Worm (Caenorhabditis elegans) whole organism, mixed stage, embryonic: Measurements from ENCODE around the gene hira-1.

Experiments used
- M03D4.4 ChIP-seq: sonication (generic microtip); optimal IDR thresholded peaks from 2 replicates; lab custom pipeline; 2017; ENCODE audit warnings: mild to moderate bottlenecking, missing genetic modification characterization, missing compliant biosample characterization
- bed-3 ChIP-seq: fragments of 200-800 bp; sonication (Bioruptor generic); optimal IDR thresholded peaks from 3 replicates; lab custom pipeline; 2018; ENCODE audit warnings: mild to moderate bottlenecking, missing genetic modification characterization, moderate library complexity, missing compliant biosample characterization
- blmp-1 ChIP-seq: fragments of 150-350 bp; optimal IDR thresholded peaks from 2 replicates; lab custom pipeline; 2014; ENCODE audit warnings: missing biosample characterization, missing genetic modification characterization
- ceh-39 ChIP-seq: fragments of 150-350 bp; optimal IDR thresholded peaks from 2 replicates; lab custom pipeline; 2014; ENCODE audit warnings: missing biosample characterization, missing genetic modification characterization
- ceh-43 ChIP-seq: fragments of 200-800 bp; sonication (Bioruptor generic); optimal IDR thresholded peaks from 2 replicates; lab custom pipeline; 2018; ENCODE audit warnings: mild to moderate bottlenecking, missing genetic modification characterization, moderate library complexity, missing compliant biosample characterization
- ceh-83 ChIP-seq: fragments of 200-800 bp; sonication (Bioruptor generic); optimal IDR thresholded peaks from 2 replicates; lab custom pipeline; 2018; ENCODE audit warnings: mild to moderate bottlenecking, missing genetic modification characterization, missing compliant biosample characterization
- ces-1 ChIP-seq: fragments of 150-350 bp; optimal IDR thresholded peaks from 2 replicates; lab custom pipeline; 2014; ENCODE audit warnings: missing biosample characterization, missing genetic modification reagents, missing genetic modification characterization
- cnd-1 ChIP-seq: fragments of 200-800 bp; sonication (Bioruptor generic); optimal IDR thresholded peaks from 2 replicates; lab custom pipeline; 2018; ENCODE audit warnings: mild to moderate bottlenecking, missing genetic modification characterization, missing compliant biosample characterization
- drap-1 ChIP-seq: fragments of 200-800 bp; sonication (Bioruptor generic); optimal IDR thresholded peaks from 3 replicates; lab custom pipeline; 2018; ENCODE audit warnings: mild to moderate bottlenecking, missing genetic modification characterization, missing compliant biosample characterization
- elt-1 ChIP-seq: sonication (generic microtip); optimal IDR thresholded peaks from 2 replicates; lab custom pipeline; 2017; ENCODE audit warnings: missing genetic modification characterization, mild to moderate bottlenecking, missing compliant biosample characterization, antibody characterized with exemption, moderate library complexity, borderline replicate concordance; ENCODE audit not compliant: insufficient read depth
- elt-3 ChIP-seq: fragments of 150-350 bp; optimal IDR thresholded peaks from 2 replicates; lab custom pipeline; 2014; ENCODE audit warnings: missing biosample characterization, missing genetic modification characterization
- flh-1 ChIP-seq: fragments of 200-800 bp; sonication (Bioruptor generic); optimal IDR thresholded peaks from 2 replicates; lab custom pipeline; 2018; ENCODE audit warnings: mild to moderate bottlenecking, missing genetic modification characterization, moderate library complexity, missing compliant biosample characterization
- ham-2 ChIP-seq: fragments of 200-800 bp; sonication (Bioruptor generic); optimal IDR thresholded peaks from 2 replicates; lab custom pipeline; 2018; ENCODE audit warnings: mild to moderate bottlenecking, missing genetic modification characterization, missing compliant biosample characterization
- hlh-1 ChIP-seq: fragments of 150-350 bp; optimal IDR thresholded peaks from 2 replicates; lab custom pipeline; 2014; ENCODE audit warnings: missing biosample characterization, missing genetic modification reagents, missing genetic modification characterization
- lin-13 ChIP-seq: fragments of 150-350 bp; optimal IDR thresholded peaks from 2 replicates; lab custom pipeline; 2014; ENCODE audit warnings: missing biosample characterization, missing genetic modification characterization
- lin-32 ChIP-seq: fragments of 200-800 bp; sonication (Bioruptor generic); optimal IDR thresholded peaks from 2 replicates; lab custom pipeline; 2018; ENCODE audit warnings: mild to moderate bottlenecking, missing genetic modification characterization, missing compliant biosample characterization
- lsy-2 ChIP-seq: fragments of 150-350 bp; optimal IDR thresholded peaks from 2 replicates; lab custom pipeline; 2014; ENCODE audit warnings: missing biosample characterization, missing genetic modification characterization
- mab-5 ChIP-seq: fragments of 150-350 bp; optimal IDR thresholded peaks from 2 replicates; lab custom pipeline; 2014; ENCODE audit warnings: missing biosample characterization, missing genetic modification characterization
- mep-1 ChIP-seq: fragments of 150-350 bp; optimal IDR thresholded peaks from 2 replicates; lab custom pipeline; 2017; ENCODE audit warnings: missing biosample characterization, missing genetic modification reagents, missing genetic modification characterization, inconsistent platforms
- mls-2 ChIP-seq: sonication (generic microtip); optimal IDR thresholded peaks from 2 replicates; lab custom pipeline; 2016; ENCODE audit warnings: mild to moderate bottlenecking, missing genetic modification characterization, moderate library complexity, missing compliant biosample characterization
- nhr-12 ChIP-seq: fragments of 150-350 bp; optimal IDR thresholded peaks from 2 replicates; lab custom pipeline; 2014; ENCODE audit warnings: missing biosample characterization, missing genetic modification characterization
- nhr-2 ChIP-seq: fragments of 150-350 bp; optimal IDR thresholded peaks from 2 replicates; lab custom pipeline; 2014; ENCODE audit warnings: missing biosample characterization, missing genetic modification characterization
- nhr-237 ChIP-seq: fragments of 150-350 bp; optimal IDR thresholded peaks from 2 replicates; lab custom pipeline; 2014; ENCODE audit warnings: missing biosample characterization, missing genetic modification characterization
- nhr-28 ChIP-seq: fragments of 150-350 bp; optimal IDR thresholded peaks from 2 replicates; lab custom pipeline; 2014; ENCODE audit warnings: missing biosample characterization, missing genetic modification characterization
- nhr-76 ChIP-seq: sonication (generic microtip); optimal IDR thresholded peaks from 2 replicates; lab custom pipeline; 2017; ENCODE audit warnings: missing biosample characterization, missing genetic modification characterization
- pha-4 ChIP-seq: fragments of 150-350 bp; optimal IDR thresholded peaks from 2 replicates; lab custom pipeline; 2018; ENCODE audit warnings: missing biosample characterization, missing genetic modification reagents, missing genetic modification characterization
- sem-2 ChIP-seq: fragments of 200-800 bp; sonication (Bioruptor generic); optimal IDR thresholded peaks from 2 replicates; lab custom pipeline; 2018; ENCODE audit warnings: mild to moderate bottlenecking, missing genetic modification characterization, missing compliant biosample characterization
- snpc-4 ChIP-seq: fragments of 150-350 bp; optimal IDR thresholded peaks from 2 replicates; lab custom pipeline; 2014; ENCODE audit warnings: missing biosample characterization, missing genetic modification characterization
- sptf-1 ChIP-seq: sonication (generic microtip); optimal IDR thresholded peaks from 2 replicates; lab custom pipeline; 2017; ENCODE audit warnings: mild to moderate bottlenecking, missing genetic modification characterization, moderate library complexity, missing compliant biosample characterization
- tbx-8 ChIP-seq: fragments of 200-800 bp; sonication (Bioruptor generic); optimal IDR thresholded peaks from 2 replicates; lab custom pipeline; 2018; ENCODE audit warnings: mild to moderate bottlenecking, missing genetic modification characterization, moderate library complexity, missing compliant biosample characterization
- unc-120 ChIP-seq: sonication (generic microtip); optimal IDR thresholded peaks from 2 replicates; lab custom pipeline; 2017; ENCODE audit warnings: missing genetic modification characterization, missing compliant biosample characterization; ENCODE audit not compliant: poor library complexity, severe bottlenecking
- unc-39 ChIP-seq: fragments of 150-350 bp; optimal IDR thresholded peaks from 2 replicates; lab custom pipeline; 2014; ENCODE audit warnings: missing biosample characterization, missing genetic modification characterization
- unc-62 ChIP-seq: fragments of 150-350 bp; optimal IDR thresholded peaks from 2 replicates; lab custom pipeline; 2014; ENCODE audit warnings: missing biosample characterization, missing genetic modification reagents, missing genetic modification characterization
- zip-8 ChIP-seq: fragments of 150-350 bp; optimal IDR thresholded peaks from 2 replicates; lab custom pipeline; 2014; ENCODE audit warnings: missing biosample characterization, missing genetic modification characterization
- ztf-11 ChIP-seq: fragments of 150-350 bp; optimal IDR thresholded peaks from 2 replicates; lab custom pipeline; 2014; ENCODE audit warnings: missing biosample characterization, missing genetic modification characterization

Gene hira-1

DNA sequence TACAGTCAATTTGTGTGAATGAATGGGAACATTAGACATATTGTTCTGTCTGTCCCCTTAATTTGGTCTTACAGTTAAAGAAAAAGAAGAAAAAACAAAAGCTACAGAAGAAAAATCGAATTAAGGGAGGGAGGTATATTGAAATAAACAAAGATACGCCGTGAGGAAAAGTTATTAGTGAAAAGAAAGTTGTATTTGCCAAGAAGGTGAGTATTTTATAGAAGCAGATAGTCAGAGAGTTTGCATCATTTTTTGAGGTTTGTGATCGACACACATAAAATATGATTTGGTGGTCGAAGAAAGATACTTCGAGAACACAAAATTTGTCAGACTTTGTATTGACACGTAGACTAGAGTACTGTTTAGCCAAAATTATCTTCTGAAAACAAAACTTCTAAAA, 9.4 kb downstream of the hira-1 start:
- TF ChIP-seq ceh-39 (tag; lab: Kevin White, UChicago) (no peak), elt-1 (tag; lab: Kevin White, UChicago) (no peak), nhr-28 (tag; lab: Kevin White, UChicago) (no peak), ces-1 (GFP tag; lab: Kevin White, UChicago) (no peak), nhr-237 (no peak), hlh-1 (tag; lab: Kevin White, UChicago) (no peak), pha-4 (no peak), snpc-4 (no peak), lsy-2 (tag; lab: Kevin White, UChicago) (no peak), ceh-43 (GFP tag; lab: Kevin White, UChicago) (no peak), lin-32 (GFP tag; lab: Kevin White, UChicago) (no peak), ham-2 (GFP tag; lab: Kevin White, UChicago) (no peak), mab-5 (tag; lab: Kevin White, UChicago) (no peak)

ce11 chrIII:5201267-5201666, 10.3 kb downstream of the hira-1 start:
- TF ChIP-seq sem-2 (GFP tag; lab: Kevin White, UChicago) (no peak), zip-8 (no peak), blmp-1 (no peak), elt-1 (tag; lab: Kevin White, UChicago) (no peak), nhr-76 (tag; lab: Kevin White, UChicago) (no peak), tbx-8 (no peak), pha-4 (no peak), M03D4.4 (no peak), flh-1 (no peak), mep-1 (no peak), cnd-1 (tag; lab: Kevin White, UChicago) (no peak), nhr-12 (no peak)

DNA sequence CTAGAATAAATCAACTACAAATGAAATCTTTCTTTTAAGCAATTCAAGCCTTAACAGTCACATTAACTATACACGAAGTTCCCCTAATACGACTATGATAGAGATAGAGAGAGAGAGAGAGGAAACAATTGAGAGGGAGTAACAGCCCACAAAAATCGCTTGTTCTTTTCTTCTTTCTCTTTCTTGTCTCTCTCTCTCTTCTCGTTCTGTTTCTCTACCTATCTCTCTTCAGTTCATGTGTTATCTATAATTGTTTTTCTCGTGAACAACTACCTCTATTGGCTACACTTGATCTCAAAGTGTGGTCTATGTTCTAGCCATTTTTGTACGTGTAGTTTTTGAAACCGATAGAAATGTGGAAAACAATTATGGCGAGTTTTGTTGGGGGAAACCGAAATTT, 11.7 kb downstream of the hira-1 start:
- TF ChIP-seq unc-62 (no peak), nhr-12 (no peak), ham-2 (GFP tag; lab: Kevin White, UChicago) (peak; percentile 25), mab-5 (tag; lab: Kevin White, UChicago) (no peak), ztf-11 (tag; lab: Kevin White, UChicago) (no peak), ceh-39 (tag; lab: Kevin White, UChicago) (no peak), ceh-43 (GFP tag; lab: Kevin White, UChicago) (no peak), blmp-1 (no peak), zip-8 (no peak), lin-32 (GFP tag; lab: Kevin White, UChicago) (no peak), pha-4 (no peak), unc-120 (tag; lab: Kevin White, UChicago) (peak; percentile 66), mls-2 (tag; lab: Kevin White, UChicago) (no peak), nhr-2 (tag; lab: Kevin White, UChicago) (no peak), nhr-28 (tag; lab: Kevin White, UChicago) (peak; percentile 18), nhr-237 (peak; percentile 1), M03D4.4 (no peak), drap-1 (GFP tag; lab: Kevin White, UChicago) (no peak), elt-3 (no peak), lsy-2 (tag; lab: Kevin White, UChicago) (no peak), lin-13 (tag; lab: Kevin White, UChicago) (no peak), sem-2 (GFP tag; lab: Kevin White, UChicago) (no peak), elt-1 (tag; lab: Kevin White, UChicago) (no peak), tbx-8 (no peak), ceh-83 (GFP tag; lab: Kevin White, UChicago) (no peak), hlh-1 (tag; lab: Kevin White, UChicago) (no peak), bed-3 (GFP tag; lab: Kevin White, UChicago) (no peak), ces-1 (GFP tag; lab: Kevin White, UChicago) (no peak), nhr-76 (tag; lab: Kevin White, UChicago) (no peak), cnd-1 (tag; lab: Kevin White, UChicago) (no peak), snpc-4 (no peak), flh-1 (no peak), unc-39 (tag; lab: Kevin White, UChicago) (no peak), sptf-1 (tag; lab: Kevin White, UChicago) (no peak), mep-1 (no peak)
- TF ChIP-seq, all 35 proteins: peak for 4

DNA sequence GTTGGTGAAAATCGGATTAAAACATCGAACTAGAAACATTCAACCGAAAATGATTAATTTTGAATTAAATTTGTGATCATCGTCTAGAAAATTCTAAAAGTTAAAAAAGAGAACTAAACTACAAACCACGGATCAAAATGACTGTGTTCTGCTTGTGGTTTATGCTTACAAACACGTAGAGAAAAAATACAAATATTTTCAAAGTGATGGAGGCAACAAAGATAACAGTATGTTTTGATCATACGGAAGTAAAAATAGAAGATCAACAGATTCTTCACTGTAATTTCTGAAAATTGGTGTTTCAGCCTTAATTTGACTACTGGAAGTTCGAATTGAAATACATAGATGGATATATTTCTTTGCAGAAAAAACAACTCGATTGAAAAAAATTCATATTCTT, 12.4 kb downstream of the hira-1 start:
- no peak for TF ChIP-seq tbx-8
- TF ChIP-seq cnd-1 (tag; lab: Kevin White, UChicago), result no peak
- TF ChIP-seq unc-120 (tag; lab: Kevin White, UChicago), result no peak
